Fruit fly (Drosophila melanogaster) whole organism, embryonic: Measurements from ENCODE around the gene CAH3.

ENCODE experiments used
- Abd-B ChIP-seq: fragments of 200-800 bp; sonication (Bioruptor generic); optimal IDR thresholded peaks from 2 replicates; lab custom pipeline; 2018; ENCODE audit warnings: missing biosample characterization, mild to moderate bottlenecking, missing genetic modification characterization, moderate library complexity
- Antp ChIP-seq: fragments of 200-800 bp; sonication (Bioruptor generic); optimal IDR thresholded peaks from 3 replicates; lab custom pipeline; 2016; ENCODE audit warnings: missing biosample characterization, missing genetic modification characterization
- Atf3 ChIP-seq: fragments of 200-800 bp; sonication (Bioruptor generic); optimal IDR thresholded peaks from 3 replicates; lab custom pipeline; 2016; ENCODE audit warnings: missing biosample characterization, missing genetic modification characterization
- B-H2 ChIP-seq: fragments of 200-800 bp; sonication (Bioruptor generic); optimal IDR thresholded peaks from 2 replicates; lab custom pipeline; 2018; ENCODE audit warnings: missing biosample characterization, mild to moderate bottlenecking, missing genetic modification characterization
- CG10209 ChIP-seq: fragments of 200-800 bp; sonication (Bioruptor generic); optimal IDR thresholded peaks from 3 replicates; lab custom pipeline; 2017; ENCODE audit warnings: missing biosample characterization, mild to moderate bottlenecking, missing genetic modification characterization, missing genetic modification reagents
- CG10366 ChIP-seq: fragments of 200-800 bp; sonication (Bioruptor generic); IDR thresholded peaks from 2 replicates; pipeline ENCODE4 v1.3.6; 2022; ENCODE audit warnings: missing biosample characterization, missing genetic modification characterization
- CG11723 ChIP-seq: fragments of 200-800 bp; sonication (Bioruptor generic); optimal IDR thresholded peaks from 2 replicates; lab custom pipeline; 2017; ENCODE audit warnings: missing biosample characterization, mild to moderate bottlenecking, missing genetic modification characterization
- CG12391 ChIP-seq: fragments of 200-800 bp; sonication (Bioruptor generic); optimal IDR thresholded peaks from 3 replicates; lab custom pipeline; 2018; ENCODE audit warnings: missing biosample characterization, mild to moderate bottlenecking, missing genetic modification characterization, moderate library complexity
- CG13296 ChIP-seq: fragments of 200-800 bp; sonication (Bioruptor generic); optimal IDR thresholded peaks from 3 replicates; lab custom pipeline; 2018; ENCODE audit warnings: missing biosample characterization, mild to moderate bottlenecking, missing genetic modification characterization
- CG15011 ChIP-seq: fragments of 200-800 bp; sonication (Bioruptor generic); optimal IDR thresholded peaks from 3 replicates; lab custom pipeline; 2018; ENCODE audit warnings: missing biosample characterization, mild to moderate bottlenecking, missing genetic modification characterization
- CG16815 ChIP-seq: fragments of 200-800 bp; sonication (Bioruptor generic); optimal IDR thresholded peaks from 3 replicates; lab custom pipeline; 2017; ENCODE audit warnings: missing biosample characterization, mild to moderate bottlenecking, missing genetic modification characterization
- CG17612 ChIP-seq: fragments of 200-800 bp; sonication (Bioruptor generic); IDR thresholded peaks from 2 replicates; pipeline ENCODE4 v1.3.6; 2022; ENCODE audit warnings: missing biosample characterization, missing genetic modification characterization
- CG18619 ChIP-seq: fragments of 200-800 bp; sonication (Bioruptor generic); optimal IDR thresholded peaks from 3 replicates; lab custom pipeline; 2017; ENCODE audit warnings: missing biosample characterization, mild to moderate bottlenecking, missing genetic modification characterization
- CG3065 ChIP-seq: fragments of 200-800 bp; sonication (Bioruptor generic); optimal IDR thresholded peaks from 2 replicates; lab custom pipeline; 2016; ENCODE audit warnings: missing biosample characterization, missing genetic modification characterization
- CG34224 ChIP-seq: fragments of 200-800 bp; sonication (Bioruptor generic); IDR thresholded peaks from 3 replicates; pipeline ENCODE4 v1.3.6; 2022; ENCODE audit warnings: missing biosample characterization, missing genetic modification characterization; ENCODE audit not compliant: partially characterized antibody
- CG4282 ChIP-seq: fragments of 200-800 bp; sonication (Bioruptor generic); optimal IDR thresholded peaks from 2 replicates; lab custom pipeline; 2016; ENCODE audit warnings: missing biosample characterization, missing genetic modification characterization
- CG4730 ChIP-seq: fragments of 200-800 bp; sonication (Bioruptor generic); IDR thresholded peaks from 2 replicates; pipeline ENCODE4 v1.3.6; 2022; ENCODE audit warnings: missing biosample characterization, missing genetic modification characterization
- CG6254 ChIP-seq: fragments of 200-800 bp; sonication (Bioruptor generic); optimal IDR thresholded peaks from 3 replicates; lab custom pipeline; 2017; ENCODE audit warnings: mild to moderate bottlenecking, missing biosample characterization, missing genetic modification reagents, missing genetic modification characterization
- CG6683 ChIP-seq: fragments of 200-800 bp; sonication (Bioruptor generic); optimal IDR thresholded peaks from 2 replicates; lab custom pipeline; 2017; ENCODE audit warnings: missing biosample characterization, mild to moderate bottlenecking, missing genetic modification characterization, missing genetic modification reagents
- CG6813 ChIP-seq: fragments of 200-800 bp; sonication (Bioruptor generic); optimal IDR thresholded peaks from 2 replicates; lab custom pipeline; 2017; ENCODE audit warnings: missing biosample characterization, missing genetic modification characterization, mild to moderate bottlenecking, moderate library complexity, missing genetic modification reagents
- CG7839 ChIP-seq: fragments of 200-800 bp; sonication (Bioruptor generic); optimal IDR thresholded peaks from 3 replicates; lab custom pipeline; 2018; ENCODE audit warnings: missing biosample characterization, mild to moderate bottlenecking, missing genetic modification characterization, moderate library complexity
- CG9932 ChIP-seq: fragments of 200-800 bp; sonication (Bioruptor generic); IDR thresholded peaks from 2 replicates; pipeline ENCODE4 v1.3.6; 2022; ENCODE audit warnings: missing biosample characterization, missing genetic modification characterization
- CHES-1-like ChIP-seq: fragments of 200-800 bp; sonication (Bioruptor generic); optimal IDR thresholded peaks from 2 replicates; lab custom pipeline; 2016; ENCODE audit warnings: missing biosample characterization, missing genetic modification characterization
- Jarid2 ChIP-seq: fragments of 200-800 bp; sonication (Bioruptor generic); optimal IDR thresholded peaks from 3 replicates; lab custom pipeline; 2017; ENCODE audit warnings: mild to moderate bottlenecking, missing biosample characterization, missing genetic modification reagents, missing genetic modification characterization
- Mad ChIP-seq: fragments of 200-800 bp; sonication (Bioruptor generic); optimal IDR thresholded peaks from 2 replicates; lab custom pipeline; 2016; ENCODE audit warnings: missing biosample characterization, missing genetic modification characterization
- Mrtf ChIP-seq: fragments of 200-800 bp; sonication (Bioruptor generic); IDR thresholded peaks from 3 replicates; pipeline ENCODE4 v1.3.6; 2022; ENCODE audit warnings: missing biosample characterization, missing genetic modification characterization
- Neu2 ChIP-seq: fragments of 200-800 bp; sonication (Bioruptor generic); optimal IDR thresholded peaks from 3 replicates; lab custom pipeline; 2016; ENCODE audit warnings: missing biosample characterization, missing genetic modification characterization, borderline replicate concordance
- Nf-YA ChIP-seq: fragments of 200-800 bp; sonication (Bioruptor generic); IDR thresholded peaks from 2 replicates; pipeline ENCODE4 v1.3.6; 2022; ENCODE audit warnings: missing biosample characterization, missing genetic modification characterization
- Pdp1 ChIP-seq, 2 experiments: fragments of 200-800 bp; sonication (Bioruptor generic); optimal IDR thresholded peaks; 3 replicates each; lab custom pipeline; 2016; ENCODE audit warnings: missing biosample characterization in 2 of 2, missing genetic modification characterization in 2 of 2, mild to moderate bottlenecking in 1 of 2, moderate library complexity in 1 of 2
- bab2 ChIP-seq: fragments of 200-800 bp; sonication (Bioruptor generic); optimal IDR thresholded peaks from 2 replicates; lab custom pipeline; 2016; ENCODE audit warnings: missing biosample characterization, missing genetic modification characterization
- fd102C ChIP-seq: fragments of 200-800 bp; sonication (Bioruptor generic); optimal IDR thresholded peaks from 2 replicates; lab custom pipeline; 2018; ENCODE audit warnings: missing biosample characterization, mild to moderate bottlenecking, missing genetic modification characterization, moderate library complexity
- fd64A ChIP-seq: fragments of 200-800 bp; sonication (Bioruptor generic); optimal IDR thresholded peaks from 3 replicates; lab custom pipeline; 2018; ENCODE audit warnings: missing biosample characterization, mild to moderate bottlenecking, missing genetic modification characterization
- gcm ChIP-seq: fragments of 200-800 bp; sonication (Bioruptor generic); optimal IDR thresholded peaks from 2 replicates; lab custom pipeline; 2019; ENCODE audit warnings: missing biosample characterization, mild to moderate bottlenecking, missing genetic modification characterization, moderate library complexity
- gcm2 ChIP-seq: fragments of 200-800 bp; sonication (Bioruptor generic); optimal IDR thresholded peaks from 2 replicates; lab custom pipeline; 2016; ENCODE audit warnings: missing biosample characterization, missing genetic modification characterization
- gem ChIP-seq: fragments of 200-800 bp; sonication (Bioruptor generic); optimal IDR thresholded peaks from 2 replicates; lab custom pipeline; 2019; ENCODE audit warnings: missing biosample characterization, mild to moderate bottlenecking, missing genetic modification characterization, moderate library complexity
- gro ChIP-seq: fragments of 200-800 bp; sonication (Bioruptor generic); optimal IDR thresholded peaks from 2 replicates; lab custom pipeline; 2016; ENCODE audit warnings: missing biosample characterization, missing genetic modification characterization
- gsb ChIP-seq: fragments of 200-800 bp; sonication (Bioruptor generic); IDR thresholded peaks from 2 replicates; pipeline ENCODE4 v1.3.6; 2022; ENCODE audit warnings: missing biosample characterization, missing genetic modification characterization
- hkb ChIP-seq, 2 experiments: fragments of 200-800 bp in 1 of 2; fragments of >200 bp in 1 of 2; sonication (Bioruptor generic) in 1 of 2; IDR thresholded peaks in 1 of 2; optimal IDR thresholded peaks in 1 of 2; 2 replicates each; pipeline versions ENCODE4 v1.3.6 to Lab custom; 2017 to 2022; ENCODE audit warnings: missing biosample characterization in 1 of 2, missing genetic modification characterization in 1 of 2
- ind ChIP-seq: fragments of 200-800 bp; sonication (Bioruptor generic); optimal IDR thresholded peaks from 3 replicates; lab custom pipeline; 2016; ENCODE audit warnings: missing biosample characterization, missing genetic modification characterization
- insv ChIP-seq, 2 experiments: fragments of 200-800 bp; sonication (Bioruptor generic); optimal IDR thresholded peaks; 3 replicates each; lab custom pipeline; 2016 to 2018; ENCODE audit warnings: missing biosample characterization in 2 of 2, missing genetic modification characterization in 2 of 2
- jumu ChIP-seq: fragments of 200-800 bp; sonication (Bioruptor generic); optimal IDR thresholded peaks from 3 replicates; lab custom pipeline; 2016; ENCODE audit warnings: missing biosample characterization, missing genetic modification characterization
- luna ChIP-seq: fragments of 200-800 bp; sonication (Bioruptor generic); optimal IDR thresholded peaks from 2 replicates; lab custom pipeline; 2016; ENCODE audit warnings: missing biosample characterization, missing genetic modification characterization
- pros ChIP-seq: fragments of 200-800 bp; sonication (Bioruptor generic); optimal IDR thresholded peaks from 3 replicates; lab custom pipeline; 2019; ENCODE audit warnings: missing biosample characterization, mild to moderate bottlenecking, missing genetic modification characterization, moderate library complexity
- sd ChIP-seq: fragments of 200-800 bp; sonication (Bioruptor generic); optimal IDR thresholded peaks from 3 replicates; lab custom pipeline; 2018; ENCODE audit warnings: missing biosample characterization, mild to moderate bottlenecking, missing genetic modification characterization, moderate library complexity
- sens-2 ChIP-seq: fragments of 200-800 bp; sonication (Bioruptor generic); IDR thresholded peaks from 2 replicates; pipeline ENCODE4 v1.3.6; 2022; ENCODE audit warnings: missing biosample characterization, missing genetic modification characterization
- sug ChIP-seq: fragments of 200-800 bp; optimal IDR thresholded peaks from 2 replicates; lab custom pipeline; 2019; ENCODE audit warnings: missing biosample characterization, mild to moderate bottlenecking, missing genetic modification characterization, moderate library complexity
- toy ChIP-seq: fragments of 200-800 bp; sonication (Bioruptor generic); IDR thresholded peaks from 2 replicates; pipeline ENCODE4 v1.3.6; 2022; ENCODE audit warnings: missing biosample characterization, missing genetic modification characterization
- trem ChIP-seq: fragments of 200-800 bp; optimal IDR thresholded peaks from 3 replicates; lab custom pipeline; 2019; ENCODE audit warnings: missing biosample characterization, mild to moderate bottlenecking, missing genetic modification characterization, moderate library complexity
- wor ChIP-seq: fragments of 200-800 bp; sonication (Bioruptor generic); IDR thresholded peaks from 2 replicates; pipeline ENCODE4 v1.3.6; 2022; ENCODE audit warnings: missing biosample characterization, missing genetic modification characterization
- zen2 ChIP-seq: fragments of 200-800 bp; sonication (Bioruptor generic); IDR thresholded peaks from 3 replicates; pipeline ENCODE4 v1.3.6; 2022; ENCODE audit warnings: missing biosample characterization, missing genetic modification characterization; ENCODE audit not compliant: partially characterized antibody

Gene CAH3

DNA sequence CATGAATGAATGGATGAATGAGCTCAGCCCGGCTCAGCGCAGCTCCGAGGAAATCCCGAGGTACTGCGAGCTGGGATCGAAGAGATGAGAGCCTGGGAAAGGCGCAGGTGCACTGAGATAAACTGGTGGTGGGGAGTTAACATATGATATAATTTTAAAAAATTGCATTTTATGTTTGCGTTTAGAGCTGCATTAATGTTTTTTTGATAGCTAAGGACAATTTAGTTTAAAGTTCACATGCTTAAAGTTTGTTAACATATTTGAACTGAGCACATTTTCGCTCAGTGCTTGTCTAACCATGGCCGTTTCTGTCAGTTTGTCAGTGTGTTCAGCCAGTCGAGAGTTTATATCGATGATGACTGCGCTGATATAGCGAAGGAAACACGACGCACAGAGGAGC, 49.3 kb downstream of the CAH3 start (continued):
- TF ChIP-seq gsb (GFP tag; lab: Robert Waterston, UW), result no peak
- no peak for TF ChIP-seq CG16815 (GFP tag; lab: Kevin White, UChicago)
- no peak for TF ChIP-seq Mad (GFP tag; lab: Kevin White, UChicago)
- no peak for TF ChIP-seq gcm2 (GFP tag; lab: Kevin White, UChicago)
- no peak for TF ChIP-seq bab2
- TF ChIP-seq B-H2 (GFP tag; lab: Kevin White, UChicago), result no peak
- TF ChIP-seq CG3065, result no peak
- TF ChIP-seq toy (GFP tag; lab: Robert Waterston, UW), result no peak
- no peak for TF ChIP-seq Neu2 (GFP tag; lab: Kevin White, UChicago)
- no peak for TF ChIP-seq sd (tag; lab: Kevin White, UChicago)
- TF ChIP-seq luna (GFP tag; lab: Kevin White, UChicago), result no peak
- TF ChIP-seq sens-2, result no peak
- TF ChIP-seq CG6813 (GFP tag; lab: Kevin White, UChicago), result peak; percentile 5
- TF ChIP-seq hkb (optimal IDR thresholded peaks at IDR 0.05; lab: Kevin White, UChicago), result no peak
- TF ChIP-seq hkb (GFP tag; IDR thresholded peaks at IDR 0.05; lab: Robert Waterston, UW), result peak; percentile 26; the same call in 1 of the 2 replicates
- no peak for TF ChIP-seq CG13296 (GFP tag; lab: Kevin White, UChicago)
- peak; percentile 15 for TF ChIP-seq CG12391
- no peak for TF ChIP-seq wor (GFP tag; lab: Robert Waterston, UW)
- TF ChIP-seq CG4282, result no peak
- no peak for TF ChIP-seq Nf-YA (GFP tag; lab: Robert Waterston, UW)
- TF ChIP-seq sug (tag; lab: Kevin White, UChicago), result no peak
- TF ChIP-seq Pdp1 (GFP tag; optimal IDR thresholded peaks at IDR 0.05; lab: Kevin White, UChicago), result peak in 1 of 2 experiments; percentile 4
- no peak for TF ChIP-seq fd64A
- TF ChIP-seq CG9932 (GFP tag; lab: Robert Waterston, UW), result peak; percentile 32; the same call in 1 of the 2 replicates
- TF ChIP-seq jumu, result no peak
- no peak for TF ChIP-seq CG34224
- no peak for TF ChIP-seq CG15011 (GFP tag; lab: Kevin White, UChicago)
- TF ChIP-seq insv (GFP tag; optimal IDR thresholded peaks at IDR 0.05; lab: Kevin White, UChicago), result no peak
- TF ChIP-seq ind (GFP tag; lab: Kevin White, UChicago), result no peak
- no peak for TF ChIP-seq trem (tag; lab: Kevin White, UChicago)
- TF ChIP-seq CG10366 (GFP tag; lab: Robert Waterston, UW), result no peak
- no peak for TF ChIP-seq gcm (GFP tag; lab: Kevin White, UChicago)
- TF ChIP-seq Jarid2, result peak; percentile 11
- no peak for TF ChIP-seq CG4730 (GFP tag; lab: Robert Waterston, UW)
- TF ChIP-seq fd102C (GFP tag; lab: Kevin White, UChicago), result no peak
- TF ChIP-seq Mrtf, result no peak
- TF ChIP-seq pros (GFP tag; lab: Kevin White, UChicago), result no peak
- TF ChIP-seq Abd-B (GFP tag; lab: Kevin White, UChicago), result no peak
- TF ChIP-seq Antp (GFP tag; lab: Kevin White, UChicago), result peak; percentile 9
- no peak for TF ChIP-seq CG17612 (GFP tag; lab: Robert Waterston, UW)
- TF ChIP-seq Atf3 (GFP tag; lab: Kevin White, UChicago), result no peak
- TF ChIP-seq CHES-1-like, result no peak
- peak; percentile 3 for TF ChIP-seq CG10209
- no peak for TF ChIP-seq CG18619 (GFP tag; lab: Kevin White, UChicago)
- TF ChIP-seq gem (tag; lab: Kevin White, UChicago), result peak; percentile 31
- no peak for TF ChIP-seq gro (GFP tag; lab: Kevin White, UChicago)
- no peak for TF ChIP-seq CG11723
- no peak for TF ChIP-seq CG6683 (GFP tag; lab: Kevin White, UChicago)
- no peak for TF ChIP-seq zen2 (GFP tag; lab: Robert Waterston, UW)
- TF ChIP-seq CG6254 (GFP tag; lab: Kevin White, UChicago), result no peak
- TF ChIP-seq CG7839 (tag; lab: Kevin White, UChicago), result peak; percentile 32
